Worm (Caenorhabditis elegans): ENCODE results near the gene dpy-8.

The dpy-8 gene

ce11 chrX:5165037-5165436 lies 14.8 kb upstream of the dpy-8 start, which contains the start of gene mans-3 (continued):
- TF ChIP-seq ceh-90 (tag; optimal IDR thresholded peaks at IDR 0.05) (no peak), sup-37 (GFP tag; optimal IDR thresholded peaks at IDR 0.05) (peak; percentile 67), lin-13 (GFP tag; optimal IDR thresholded peaks at IDR 0.05) (peak; percentile 83), hlh-4 (tag; optimal IDR thresholded peaks at IDR 0.05) (no peak), unc-30 (tag; optimal IDR thresholded peaks at IDR 0.05) (no peak), nhr-19 (GFP tag; conservative IDR thresholded peaks at IDR 0.05) (peak; percentile 89), hlh-17 (GFP tag; optimal IDR thresholded peaks at IDR 0.05; ENCODE audit: borderline replicate concordance) (no peak), egl-27 (tag; optimal IDR thresholded peaks at IDR 0.05) (peak; percentile 31 to 56), unc-62 (GFP tag; optimal IDR thresholded peaks at IDR 0.05) (no peak), tlp-1 (tag; optimal IDR thresholded peaks at IDR 0.05) (no peak), alr-1 (tag; optimal IDR thresholded peaks at IDR 0.05; ENCODE audit: borderline replicate concordance) (no peak), sptf-1 (tag; optimal IDR thresholded peaks at IDR 0.05) (no peak), nhr-20 (tag; optimal IDR thresholded peaks at IDR 0.05) (peak; percentile 95), mab-9 (GFP tag; IDR thresholded peaks at IDR 0.05) (peak; percentile 62), nhr-11 (tag; optimal IDR thresholded peaks at IDR 0.05) (peak; percentile 57), sox-4 (tag; optimal IDR thresholded peaks at IDR 0.05) (peak; percentile 58), nhr-90 (tag; optimal IDR thresholded peaks at IDR 0.05; ENCODE audit: poor library complexity) (peak; percentile 90), hpl-2 (GFP tag; optimal IDR thresholded peaks at IDR 0.05) (peak; percentile 58), ztf-11 (tag; optimal IDR thresholded peaks at IDR 0.05) (peak in 1 of 2 experiments; percentile 65), unc-130 (tag; optimal IDR thresholded peaks at IDR 0.05) (peak; percentile 70), blmp-1 (tag; optimal IDR thresholded peaks at IDR 0.05) (peak; percentile 91), C16A3.4 (tag; optimal IDR thresholded peaks at IDR 0.05) (peak; percentile 93), fkh-4 (tag; optimal IDR thresholded peaks at IDR 0.05; ENCODE audit: borderline replicate concordance) (no peak), lsy-2 (tag; optimal IDR thresholded peaks at IDR 0.05) (peak; percentile 90 to 91), vab-15 (tag; optimal IDR thresholded peaks at IDR 0.05) (no peak), snu-23 (GFP tag; optimal IDR thresholded peaks at IDR 0.05) (peak; percentile 97), xbp-1 (tag; optimal IDR thresholded peaks at IDR 0.05) (peak; percentile 95), skn-1 (tag; optimal IDR thresholded peaks at IDR 0.05) (peak; percentile 70), nhr-85 (tag) (peak; percentile 95), pqm-1 (tag; optimal IDR thresholded peaks at IDR 0.05) (no peak), Y116A8C.19 (tag; optimal IDR thresholded peaks at IDR 0.05; ENCODE audit: borderline replicate concordance) (no peak), C04F5.9 (tag; optimal IDR thresholded peaks at IDR 0.05) (peak; percentile 36), nhr-84 (tag; optimal IDR thresholded peaks at IDR 0.05) (no peak), pax-3 (tag; optimal IDR thresholded peaks at IDR 0.05) (peak; percentile 76), swsn-7 (tag; optimal IDR thresholded peaks at IDR 0.05) (peak; percentile 94), lir-3 (tag; optimal IDR thresholded peaks at IDR 0.05; ENCODE audit: poor library complexity) (peak; percentile 58), nhr-12 (tag; optimal IDR thresholded peaks at IDR 0.05) (no peak), fos-1 (tag; optimal IDR thresholded peaks at IDR 0.05) (peak; percentile 74), ztf-4 (tag; optimal IDR thresholded peaks at IDR 0.05) (peak; percentile 77)

ce11 chrX:5164054-5164453 lies 13.8 kb upstream of the dpy-8 start:
- TF ChIP-seq fkh-8 (tag; optimal IDR thresholded peaks at IDR 0.05): peak; percentile 48
- TF ChIP-seq nhr-77 (tag; optimal IDR thresholded peaks at IDR 0.05): no peak
- no peak for TF ChIP-seq nhr-11 (tag; optimal IDR thresholded peaks at IDR 0.05)
- TF ChIP-seq nhr-47 (tag; optimal IDR thresholded peaks at IDR 0.05): peak; percentile 52
- no peak for TF ChIP-seq dpl-1 (GFP tag; optimal IDR thresholded peaks at IDR 0.05)
- TF ChIP-seq nhr-76 (tag; optimal IDR thresholded peaks at IDR 0.05): no peak
- no peak for TF ChIP-seq hpl-2 (GFP tag; optimal IDR thresholded peaks at IDR 0.05)
- no peak for TF ChIP-seq pax-3 (tag; optimal IDR thresholded peaks at IDR 0.05)
- TF ChIP-seq nhr-71 (tag; optimal IDR thresholded peaks at IDR 0.05): peak; percentile 54
- TF ChIP-seq ets-5 (GFP tag; IDR thresholded peaks at IDR 0.05): no peak
- TF ChIP-seq swsn-7 (tag; optimal IDR thresholded peaks at IDR 0.05): no peak
- no peak for TF ChIP-seq unc-130 (tag; optimal IDR thresholded peaks at IDR 0.05)

Data from whole organism, L1 larva.